Fruit fly (Drosophila melanogaster) whole organism, wandering third instar larva: Measurements from ENCODE around the gene Enoph.

Source experiments
- Abd-B ChIP-seq: fragments of >200 bp; optimal IDR thresholded peaks from 2 replicates; lab custom pipeline; 2017; ENCODE audit warnings: missing biosample characterization, missing genetic modification characterization
- CG32264 ChIP-seq: fragments of 200-800 bp; sonication (Bioruptor generic); optimal IDR thresholded peaks from 2 replicates; lab custom pipeline; 2016; ENCODE audit warnings: missing biosample characterization, missing genetic modification characterization
- Dif ChIP-seq: fragments of 200-275, 200-300 bp; sonication (Bioruptor generic); optimal IDR thresholded peaks from 2 replicates; lab custom pipeline; 2018; ENCODE audit warnings: missing biosample characterization, missing genetic modification characterization; ENCODE audit not compliant: partially characterized antibody
- HLH106 ChIP-seq: fragments of 200-800 bp; optimal IDR thresholded peaks from 3 replicates; lab custom pipeline; 2019; ENCODE audit warnings: missing biosample characterization, mild to moderate bottlenecking, missing genetic modification characterization, moderate library complexity
- Hnf4 ChIP-seq: fragments of 200-800 bp; sonication (Bioruptor generic); optimal IDR thresholded peaks from 2 replicates; lab custom pipeline; 2016; ENCODE audit warnings: missing biosample characterization, mild to moderate bottlenecking, missing genetic modification characterization
- Hr78 ChIP-seq: fragments of >200 bp; optimal IDR thresholded peaks from 2 replicates; lab custom pipeline; 2017; ENCODE audit warnings: missing biosample characterization, missing genetic modification characterization
- Hr83 ChIP-seq: fragments of 200-300 bp; sonication (Bioruptor generic); optimal IDR thresholded peaks from 2 replicates; lab custom pipeline; 2016; ENCODE audit warnings: missing biosample characterization, mild to moderate bottlenecking, missing genetic modification characterization, moderate library complexity; ENCODE audit not compliant: poor library complexity, severe bottlenecking
- Jra ChIP-seq: sonication (Bioruptor generic); optimal IDR thresholded peaks from 2 replicates; lab custom pipeline; 2016; ENCODE audit warnings: missing biosample characterization, missing genetic modification characterization
- Mio ChIP-seq: sonication (Bioruptor generic); optimal IDR thresholded peaks from 2 replicates; lab custom pipeline; 2016; ENCODE audit warnings: missing biosample characterization, missing genetic modification characterization
- Myc ChIP-seq: fragments of >200 bp; optimal IDR thresholded peaks from 2 replicates; lab custom pipeline; 2017
- N ChIP-seq: fragments of >200 bp; optimal IDR thresholded peaks from 2 replicates; lab custom pipeline; 2018; ENCODE audit warnings: missing biosample characterization, missing external identifiers, missing genetic modification characterization
- OdsH ChIP-seq: fragments of 200-800 bp; sonication (Bioruptor generic); optimal IDR thresholded peaks from 2 replicates; lab custom pipeline; 2016; ENCODE audit warnings: missing biosample characterization, mild to moderate bottlenecking, missing genetic modification characterization
- Rel ChIP-seq, 2 experiments: fragments of 200-800 bp; sonication (Bioruptor generic) in 1 of 2; optimal IDR thresholded peaks; 2 replicates in 1 of 2; 3 replicates in 1 of 2; lab custom pipeline; 2016 to 2019; ENCODE audit warnings: mild to moderate bottlenecking in 2 of 2, missing biosample characterization in 2 of 2, missing genetic modification characterization in 2 of 2, moderate library complexity in 1 of 2
- Sp1 ChIP-seq: fragments of 200-800 bp; sonication (Bioruptor generic); optimal IDR thresholded peaks from 3 replicates; lab custom pipeline; 2019; ENCODE audit warnings: missing biosample characterization, mild to moderate bottlenecking, missing genetic modification characterization, moderate library complexity
- br ChIP-seq: fragments of 200-800 bp; sonication (Bioruptor generic); optimal IDR thresholded peaks from 2 replicates; lab custom pipeline; 2016; ENCODE audit warnings: missing biosample characterization, missing genetic modification characterization
- dl ChIP-seq, 2 experiments: fragments of 175-275, 200-275 bp in 1 of 2; fragments of 200-275 bp in 1 of 2; sonication (Bioruptor generic); optimal IDR thresholded peaks; lab custom pipeline; 2018; ENCODE audit warnings: mild to moderate bottlenecking in 2 of 2, missing biosample characterization in 2 of 2, missing genetic modification characterization in 2 of 2, moderate library complexity in 2 of 2; ENCODE audit not compliant: partially characterized antibody in 2 of 2, insufficient read depth in 1 of 2
- dmrt93B ChIP-seq: fragments of 200-800 bp; sonication (Bioruptor generic); optimal IDR thresholded peaks from 2 replicates; lab custom pipeline; 2018; ENCODE audit warnings: missing biosample characterization, mild to moderate bottlenecking, missing genetic modification characterization
- ey ChIP-seq: fragments of 200-800 bp; sonication (Bioruptor generic); optimal IDR thresholded peaks from 2 replicates; lab custom pipeline; 2016; ENCODE audit warnings: missing biosample characterization, missing genetic modification characterization
- foxo ChIP-seq, 2 experiments: fragments of 200-800 bp; sonication (Bioruptor generic); optimal IDR thresholded peaks; 2 replicates in 1 of 2; 3 replicates in 1 of 2; lab custom pipeline; 2016 to 2017; ENCODE audit warnings: missing biosample characterization in 2 of 2, missing genetic modification characterization in 2 of 2
- fru ChIP-seq: fragments of 200-800 bp; sonication (Bioruptor generic); optimal IDR thresholded peaks from 3 replicates; lab custom pipeline; 2016; ENCODE audit warnings: missing biosample characterization, mild to moderate bottlenecking, missing genetic modification characterization
- h ChIP-seq: fragments of 200-800 bp; sonication (Bioruptor generic); optimal IDR thresholded peaks from 3 replicates; lab custom pipeline; 2016; ENCODE audit warnings: missing biosample characterization, mild to moderate bottlenecking, missing genetic modification characterization
- lola ChIP-seq: fragments of >200 bp; optimal IDR thresholded peaks from 2 replicates; lab custom pipeline; 2017; ENCODE audit warnings: missing biosample characterization, missing genetic modification characterization
- psq ChIP-seq: fragments of 200-800 bp; sonication (Bioruptor generic); optimal IDR thresholded peaks from 3 replicates; lab custom pipeline; 2017; ENCODE audit warnings: missing biosample characterization, mild to moderate bottlenecking, missing genetic modification characterization, moderate library complexity
- rgr ChIP-seq: fragments of 200-800 bp; sonication (Bioruptor generic); optimal IDR thresholded peaks from 3 replicates; lab custom pipeline; 2016; ENCODE audit warnings: missing biosample characterization, mild to moderate bottlenecking, missing genetic modification characterization
- sage ChIP-seq: fragments of 200-800 bp; sonication (Bioruptor generic); optimal IDR thresholded peaks from 2 replicates; lab custom pipeline; 2016; ENCODE audit warnings: missing biosample characterization, mild to moderate bottlenecking, missing genetic modification characterization
- sv ChIP-seq: fragments of 200-800 bp; sonication (Bioruptor generic); optimal IDR thresholded peaks from 3 replicates; lab custom pipeline; 2016; ENCODE audit warnings: missing biosample characterization, missing genetic modification characterization
- tai ChIP-seq: sonication (Bioruptor generic); optimal IDR thresholded peaks from 2 replicates; lab custom pipeline; 2016; ENCODE audit warnings: missing biosample characterization, missing genetic modification characterization

Enoph gene

DNA sequence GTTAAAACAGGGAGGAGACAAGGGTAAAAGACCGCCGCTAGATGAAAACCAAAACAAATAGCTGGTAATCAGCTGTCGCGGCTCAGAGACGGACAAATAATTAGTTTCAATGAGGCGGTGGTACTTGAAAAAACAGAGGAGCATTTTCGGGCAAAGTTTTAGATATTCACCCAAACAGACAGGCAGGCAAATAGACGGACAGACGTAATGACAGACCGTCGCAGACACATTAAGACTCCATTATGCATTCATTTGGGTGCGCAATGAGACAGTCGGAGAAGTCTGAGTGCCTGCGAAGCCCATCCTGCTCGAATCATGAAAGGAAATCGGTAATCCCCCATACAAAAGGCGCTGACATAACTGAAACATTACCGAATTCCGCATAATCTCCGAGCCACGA lies 45.1 kb downstream of the Enoph start:
- TF ChIP-seq lola (GFP tag; lab: Kevin White, UChicago) (no peak), Hr78 (GFP tag; lab: Kevin White, UChicago) (no peak), foxo (GFP tag; optimal IDR thresholded peaks at IDR 0.05; lab: Kevin White, UChicago) (no peak), CG32264 (GFP tag; lab: Kevin White, UChicago) (no peak), Sp1 (GFP tag; lab: Kevin White, UChicago) (no peak), dmrt93B (GFP tag; lab: Kevin White, UChicago) (no peak), rgr (GFP tag; lab: Kevin White, UChicago) (no peak), N (GFP tag; lab: Kevin White, UChicago) (no peak)

DNA sequence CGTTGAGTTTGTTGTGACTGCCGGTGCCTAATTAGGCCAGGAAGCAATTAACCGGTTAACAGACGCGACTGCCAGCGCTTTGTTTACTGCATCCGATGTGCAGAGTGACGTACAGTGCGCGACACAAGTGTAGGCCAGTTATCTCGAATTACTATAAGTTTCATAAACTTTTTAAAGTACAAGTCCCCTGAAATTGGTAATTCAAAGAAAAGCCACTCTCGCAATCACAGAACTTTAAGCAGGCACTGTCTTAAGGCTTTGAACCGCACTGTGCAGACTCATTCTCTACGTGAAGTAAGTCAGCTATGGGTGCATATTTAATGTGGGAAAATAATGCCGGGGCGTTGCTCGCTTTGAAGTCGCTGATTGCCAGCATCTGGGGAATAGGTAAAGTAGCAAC lies 47.0 kb downstream of the Enoph start:
- no peak for TF ChIP-seq Abd-B (GFP tag; lab: Kevin White, UChicago)
- no peak for TF ChIP-seq Jra (GFP tag; lab: Kevin White, UChicago)
- peak; percentile 44 for TF ChIP-seq psq (GFP tag; lab: Kevin White, UChicago)
- peak; percentile 74 for TF ChIP-seq br (GFP tag; lab: Kevin White, UChicago)
- peak; percentile 25 for TF ChIP-seq CG32264 (GFP tag; lab: Kevin White, UChicago)
- no peak for TF ChIP-seq sv (GFP tag; lab: Kevin White, UChicago)
- TF ChIP-seq rgr (GFP tag; lab: Kevin White, UChicago), result peak; percentile 57
- peak; percentile 48 for TF ChIP-seq Sp1 (GFP tag; lab: Kevin White, UChicago)
- TF ChIP-seq dmrt93B (GFP tag; lab: Kevin White, UChicago), result peak; percentile 19
- TF ChIP-seq h (GFP tag; lab: Kevin White, UChicago), result peak; percentile 75
- TF ChIP-seq fru, result peak; percentile 64
- no peak for TF ChIP-seq Dif (GFP tag; lab: Kevin White, UChicago)
- peak; percentile 65 for TF ChIP-seq HLH106 (tag; lab: Kevin White, UChicago)
- TF ChIP-seq OdsH (GFP tag; lab: Kevin White, UChicago), result peak; percentile 57
- TF ChIP-seq sage (GFP tag; lab: Kevin White, UChicago), result peak; percentile 37
- peak in 1 of 2 experiments; percentile 78 for TF ChIP-seq foxo (GFP tag; optimal IDR thresholded peaks at IDR 0.05; lab: Kevin White, UChicago)
- TF ChIP-seq ey (GFP tag; lab: Kevin White, UChicago), result peak; percentile 73
- TF ChIP-seq Hnf4, result peak; percentile 58
- TF ChIP-seq lola (GFP tag; lab: Kevin White, UChicago), result no peak

DNA sequence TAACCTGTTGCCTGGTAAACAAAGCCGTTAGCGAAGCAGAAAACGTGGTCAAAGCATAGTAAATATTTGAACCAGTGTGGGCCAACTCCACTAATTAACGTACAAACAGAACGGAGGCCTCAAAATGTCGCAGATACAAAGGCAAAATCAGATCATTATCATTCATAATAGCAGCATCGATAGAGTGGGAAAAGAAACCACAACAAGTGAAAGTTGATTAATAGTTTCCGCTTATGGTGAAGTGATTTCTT lies 48.4 kb downstream of the Enoph start:
- TF ChIP-seq Hr83 (GFP tag; lab: Kevin White, UChicago) (no peak), dl (GFP tag; optimal IDR thresholded peaks at IDR 0.05; lab: Kevin White, UChicago; ENCODE audit: insufficient read depth in 1 of 2, partially characterized antibody in 2 of 2) (no peak), Myc (lab: Kevin White, UChicago) (no peak), dmrt93B (GFP tag; lab: Kevin White, UChicago) (no peak), Mio (GFP tag; lab: Kevin White, UChicago) (no peak), tai (GFP tag; lab: Kevin White, UChicago) (no peak), psq (GFP tag; lab: Kevin White, UChicago) (no peak)

DNA sequence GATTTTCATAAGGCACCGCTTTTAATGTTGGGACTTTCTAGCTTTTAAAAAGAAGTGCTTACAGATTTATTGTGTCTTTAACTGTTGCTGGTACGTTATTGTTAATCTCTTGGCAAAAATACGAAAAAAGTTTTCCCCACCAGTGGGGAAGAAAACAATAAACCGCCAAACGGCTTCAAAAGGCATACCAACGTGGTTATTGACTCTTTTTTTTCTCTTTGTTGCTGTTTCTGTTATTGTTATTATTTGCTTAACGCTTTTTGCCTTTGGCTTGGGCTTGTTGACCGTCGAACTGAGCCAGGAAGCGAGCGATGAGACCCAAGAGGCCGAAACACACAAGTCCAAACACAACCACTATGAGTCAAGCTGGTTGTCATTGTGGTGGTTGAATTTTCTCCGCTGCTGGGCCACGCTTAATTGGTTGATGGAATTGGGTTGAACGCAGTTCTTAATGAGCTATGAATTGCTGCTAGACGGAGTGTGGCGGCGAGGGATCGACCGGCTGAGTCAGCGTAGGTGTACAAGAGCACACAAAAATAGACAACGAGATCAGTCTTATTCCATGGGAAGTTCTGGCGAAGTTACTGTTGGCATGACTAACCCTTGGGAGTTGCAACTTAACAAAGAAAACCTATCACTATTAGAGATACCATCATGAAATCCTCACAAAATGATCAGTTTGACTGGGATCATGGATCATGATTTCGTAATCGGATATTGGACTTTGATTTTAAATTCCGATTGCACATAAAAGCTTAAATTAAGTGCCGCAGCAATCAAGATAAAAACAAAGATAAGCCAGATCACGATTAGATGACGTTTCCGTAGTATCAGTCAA lies 49.0 kb downstream of the Enoph start:
- TF ChIP-seq Rel (GFP tag; optimal IDR thresholded peaks at IDR 0.05; lab: Kevin White, UChicago) (no peak), Rel (tag; optimal IDR thresholded peaks at IDR 0.05; lab: Kevin White, UChicago) (peak; percentile 80), tai (GFP tag; lab: Kevin White, UChicago) (no peak)
